Fruit fly (Drosophila melanogaster): ENCODE measurements around the gene SA1.

The SA1 gene

DNA sequence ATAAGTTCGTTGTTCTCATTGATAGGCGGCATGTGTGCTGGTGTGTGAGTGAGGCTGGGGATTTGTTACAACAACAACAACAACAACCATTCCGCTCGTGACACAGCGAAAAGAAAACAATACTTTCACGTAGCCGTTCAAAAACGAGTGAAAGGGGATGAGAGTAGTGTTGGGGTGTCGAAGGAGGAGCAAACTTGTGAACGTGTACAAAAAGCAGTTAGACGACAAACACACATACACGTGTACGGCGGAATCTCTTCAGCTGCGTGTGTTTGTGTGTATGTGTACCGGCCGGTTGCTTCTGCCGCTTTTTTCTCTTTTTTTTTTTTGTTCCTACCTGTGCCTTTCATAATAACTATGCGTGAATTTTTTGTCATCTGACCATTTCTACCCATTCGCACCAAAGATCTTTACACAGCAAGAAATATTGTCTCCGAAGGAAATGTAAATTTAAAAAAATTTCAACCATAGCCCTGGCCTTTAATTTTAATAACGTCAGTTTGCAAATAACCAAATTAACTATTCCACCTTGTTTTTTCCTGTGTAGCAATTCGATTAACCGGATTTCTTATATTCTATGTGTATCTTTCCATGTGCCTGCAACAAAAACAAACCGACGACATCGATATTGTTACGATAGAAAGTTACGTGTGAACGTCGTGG lies 28.0 kb upstream of the SA1 start (continued):
- TF ChIP-seq CG1647 (GFP tag; optimal IDR thresholded peaks at IDR 0.05) = no peak
- peak; percentile 42 for TF ChIP-seq CG33213 (GFP tag; optimal IDR thresholded peaks at IDR 0.05)
- TF ChIP-seq CG4328 (GFP tag; optimal IDR thresholded peaks at IDR 0.05) = no peak
- TF ChIP-seq lov (optimal IDR thresholded peaks at IDR 0.05) = no peak
- TF ChIP-seq lov (GFP tag; IDR thresholded peaks at IDR 0.05) = peak; percentile 69; the same call in 1 of the 3 replicates
- 0 out of 2 replicates have a peak, but pooled peaks have one; percentile 6 for TF ChIP-seq MBD-R2 (GFP tag; IDR thresholded peaks at IDR 0.05)
- TF ChIP-seq maf-S (GFP tag; optimal IDR thresholded peaks at IDR 0.05) = peak; percentile 57
- no peak for TF ChIP-seq Mrtf (GFP tag; IDR thresholded peaks at IDR 0.05)
- TF ChIP-seq B-H2 (GFP tag; optimal IDR thresholded peaks at IDR 0.05) = no peak
- peak; percentile 35 for TF ChIP-seq Hr3 (GFP tag; optimal IDR thresholded peaks at IDR 0.05)
- peak; percentile 52 for TF ChIP-seq CG12659 (GFP tag; optimal IDR thresholded peaks at IDR 0.05)
- TF ChIP-seq CG9437 (GFP tag; optimal IDR thresholded peaks at IDR 0.05) = no peak
- no peak; the same call in none of the 2 replicates for TF ChIP-seq CG1024 (GFP tag; IDR thresholded peaks at IDR 0.05)
- no peak for TF ChIP-seq Hmr (GFP tag; optimal IDR thresholded peaks at IDR 0.05)
- TF ChIP-seq hbn (GFP tag; IDR thresholded peaks at IDR 0.05; ENCODE audit: partially characterized antibody) = no peak
- no peak for TF ChIP-seq CG14050 (GFP tag; IDR thresholded peaks at IDR 0.05)
- peak; percentile 73 for TF ChIP-seq Hsf (GFP tag; optimal IDR thresholded peaks at IDR 0.05)
- no peak for TF ChIP-seq aop (GFP tag; IDR thresholded peaks at IDR 0.05)
- TF ChIP-seq CG3995 (GFP tag; optimal IDR thresholded peaks at IDR 0.05) = no peak
- peak; percentile 68 for TF ChIP-seq CG9609 (GFP tag; optimal IDR thresholded peaks at IDR 0.05)
- TF ChIP-seq CG4730 (GFP tag; IDR thresholded peaks at IDR 0.05) = no peak; the same call in 1 of the 2 replicates
- TF ChIP-seq gsb (GFP tag; IDR thresholded peaks at IDR 0.05) = no peak; the same call in 1 of the 2 replicates
- TF ChIP-seq CG13894 (tag; optimal IDR thresholded peaks at IDR 0.05) = no peak
- TF ChIP-seq Dip2 (GFP tag; IDR thresholded peaks at IDR 0.05) = no peak
- TF ChIP-seq CG31365 (tag; optimal IDR thresholded peaks at IDR 0.05) = peak; percentile 54
- TF ChIP-seq CG31224 (GFP tag; IDR thresholded peaks at IDR 0.05) = no peak
- TF ChIP-seq Med (GFP tag) = peak; percentile 93
- no peak for TF ChIP-seq Sry-β (GFP tag; optimal IDR thresholded peaks at IDR 0.05)
- no peak; the same call in 1 of the 3 replicates for TF ChIP-seq tgo (GFP tag; IDR thresholded peaks at IDR 0.05)
- no peak for TF ChIP-seq fd102C (GFP tag; optimal IDR thresholded peaks at IDR 0.05)
- TF ChIP-seq C15 (GFP tag; IDR thresholded peaks at IDR 0.05) = 0 out of 3 replicates have a peak, but pooled peaks have one; percentile 55
- TF ChIP-seq cato (GFP tag; optimal IDR thresholded peaks at IDR 0.05; ENCODE audit: borderline replicate concordance) = peak; percentile 8
- peak; percentile 83 for TF ChIP-seq ken (GFP tag; IDR thresholded peaks at IDR 0.05)
- TF ChIP-seq Mad (GFP tag; optimal IDR thresholded peaks at IDR 0.05) = peak; percentile 63
- peak; percentile 42 for TF ChIP-seq chn (GFP tag; optimal IDR thresholded peaks at IDR 0.05)
- TF ChIP-seq NK7.1 (GFP tag; optimal IDR thresholded peaks at IDR 0.05) = peak; percentile 33
- no peak for TF ChIP-seq ash1 (GFP tag; optimal IDR thresholded peaks at IDR 0.05)
- TF ChIP-seq Neu2 (GFP tag; optimal IDR thresholded peaks at IDR 0.05; ENCODE audit: borderline replicate concordance) = peak; percentile 80
- no peak for TF ChIP-seq CG9817 (tag; optimal IDR thresholded peaks at IDR 0.05)
- peak; percentile 46; the same call in 1 of the 2 replicates for TF ChIP-seq rib (GFP tag; IDR thresholded peaks at IDR 0.05)
- TF ChIP-seq klu (GFP tag; IDR thresholded peaks at IDR 0.05) = no peak
- peak; percentile 59 for TF ChIP-seq CG15601 (tag; optimal IDR thresholded peaks at IDR 0.05)
- no peak for TF ChIP-seq CG15269 (tag; optimal IDR thresholded peaks at IDR 0.05)
- TF ChIP-seq CG6683 (GFP tag; optimal IDR thresholded peaks at IDR 0.05) = no peak
- TF ChIP-seq kay (GFP tag; optimal IDR thresholded peaks at IDR 0.05) = peak; percentile 5
- TF ChIP-seq Hmx (GFP tag; optimal IDR thresholded peaks at IDR 0.05) = no peak
- TF ChIP-seq CG30431 (GFP tag; optimal IDR thresholded peaks at IDR 0.05) = no peak
- TF ChIP-seq hkb (optimal IDR thresholded peaks at IDR 0.05) = no peak
- peak; percentile 90 for TF ChIP-seq hkb (GFP tag; IDR thresholded peaks at IDR 0.05)
- no peak for TF ChIP-seq CG3065 (GFP tag; optimal IDR thresholded peaks at IDR 0.05)
- peak; percentile 70 for TF ChIP-seq CG8924 (tag; optimal IDR thresholded peaks at IDR 0.05)

All from whole organism, embryonic.